Worm (Caenorhabditis elegans) whole organism, midembryonic: ENCODE data around the gene C39B10.4.

Source experiments
- cog-1 ChIP-seq: sonication (generic microtip); optimal IDR thresholded peaks from 2 replicates; lab custom pipeline; 2016; ENCODE audit warnings: missing genetic modification characterization, missing compliant biosample characterization
- flt-1 ChIP-seq: fragments of 200-800 bp; sonication (Bioruptor generic); IDR thresholded peaks from 2 replicates; pipeline ENCODE4 v1.3.6; 2022; ENCODE audit warnings: missing genetic modification characterization, missing compliant biosample characterization
- klf-2 ChIP-seq: fragments of 200-800 bp; sonication (Bioruptor generic); conservative IDR thresholded peaks from 2 replicates; pipeline ENCODE4 v1.3.6; 2022; ENCODE audit warnings: missing genetic modification reagents, missing genetic modification characterization, missing compliant biosample characterization
- med-1 ChIP-seq: sonication (generic microtip); optimal IDR thresholded peaks from 2 replicates; lab custom pipeline; 2017; ENCODE audit warnings: missing genetic modification characterization, mild to moderate bottlenecking, missing compliant biosample characterization, antibody characterized with exemption, missing genetic modification reagents; ENCODE audit not compliant: insufficient read depth
- ref-1 ChIP-seq: fragments of 200-800 bp; sonication (Bioruptor generic); conservative IDR thresholded peaks from 2 replicates; pipeline ENCODE4 v1.3.6; 2022; ENCODE audit warnings: missing genetic modification reagents, missing genetic modification characterization, missing compliant biosample characterization
- tab-1 ChIP-seq: fragments of 200-800 bp; sonication (Bioruptor generic); IDR thresholded peaks from 2 replicates; pipeline ENCODE4 v1.3.6; 2022; ENCODE audit warnings: missing genetic modification characterization, missing compliant biosample characterization
- ztf-23 ChIP-seq: fragments of 200-800 bp; sonication (Bioruptor generic); IDR thresholded peaks from 2 replicates; pipeline ENCODE4 v1.3.6; 2022; ENCODE audit warnings: missing genetic modification reagents, missing genetic modification characterization, missing compliant biosample characterization
- ztf-29 ChIP-seq: fragments of 200-800 bp; sonication (Bioruptor generic); IDR thresholded peaks from 2 replicates; pipeline ENCODE4 v1.3.6; 2022; ENCODE audit warnings: missing genetic modification reagents, missing genetic modification characterization, missing compliant biosample characterization

ce11 chrX:10424744-10425143, 20.1 kb upstream of the C39B10.4 start:
- TF ChIP-seq ref-1 (GFP tag; lab: Robert Waterston, UW) (no peak), tab-1 (GFP tag; lab: Robert Waterston, UW) (no peak), ztf-23 (GFP tag; lab: Robert Waterston, UW) (no peak), cog-1 (no peak), flt-1 (GFP tag; lab: Robert Waterston, UW) (no peak), klf-2 (no peak), med-1 (GFP tag; lab: Kevin White, UChicago) (no peak), ztf-29 (GFP tag; lab: Robert Waterston, UW) (no peak)
